Worm (Caenorhabditis elegans) whole organism, late embryonic: Measurements from ENCODE around the gene vglu-3.

Source experiments
- ama-1 ChIP-seq: fragments of 150-350 bp; optimal IDR thresholded peaks from 2 replicates; lab custom pipeline; 2014
- ceh-48 ChIP-seq: sonication (generic microtip); optimal IDR thresholded peaks from 2 replicates; lab custom pipeline; 2016; ENCODE audit warnings: missing genetic modification characterization, inconsistent platforms, missing compliant biosample characterization
- unc-3 ChIP-seq, 2 experiments: fragments of 200-800 bp in 1 of 2; sonication (Bioruptor generic) in 1 of 2; sonication (generic microtip) in 1 of 2; conservative IDR thresholded peaks in 1 of 2; optimal IDR thresholded peaks in 1 of 2; 2 replicates each; pipeline versions ENCODE4 v1.3.6 to Lab custom; 2016 to 2022; ENCODE audit warnings: missing compliant biosample characterization in 2 of 2, missing genetic modification characterization in 2 of 2, missing genetic modification reagents in 1 of 2

DNA sequence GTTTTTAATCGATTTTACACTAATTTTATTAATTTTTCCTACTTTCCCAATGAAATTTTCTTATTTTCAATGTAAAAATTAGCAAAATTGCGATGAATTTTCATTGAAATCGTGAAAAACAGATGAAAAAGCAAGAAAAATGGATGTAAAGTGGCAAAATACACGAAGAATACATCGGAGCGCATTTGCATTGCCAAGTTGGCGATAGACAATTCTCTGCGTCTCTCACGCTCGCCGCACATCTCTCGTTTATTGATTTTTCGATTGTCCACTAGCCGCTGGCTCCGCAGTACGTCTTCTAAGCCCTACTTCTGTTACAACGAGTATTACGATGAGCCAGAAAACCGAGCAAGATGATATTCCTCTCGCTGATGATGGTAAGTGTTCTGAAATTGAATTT is 18.6 kb downstream of the vglu-3 start, which contains the start of gene unc-69:
- no peak for TF ChIP-seq ama-1 (lab: Kevin White, UChicago)
- TF ChIP-seq unc-3 (GFP tag; conservative IDR thresholded peaks at IDR 0.05; lab: Robert Waterston, UW), result no peak
- no peak for TF ChIP-seq unc-3 (tag; optimal IDR thresholded peaks at IDR 0.05; lab: Kevin White, UChicago)
- peak; percentile 99 for TF ChIP-seq ceh-48 (tag; lab: Kevin White, UChicago)
